Fruit fly (Drosophila melanogaster): Measurements from ENCODE around the gene obst-J.

Gene obst-J

DNA sequence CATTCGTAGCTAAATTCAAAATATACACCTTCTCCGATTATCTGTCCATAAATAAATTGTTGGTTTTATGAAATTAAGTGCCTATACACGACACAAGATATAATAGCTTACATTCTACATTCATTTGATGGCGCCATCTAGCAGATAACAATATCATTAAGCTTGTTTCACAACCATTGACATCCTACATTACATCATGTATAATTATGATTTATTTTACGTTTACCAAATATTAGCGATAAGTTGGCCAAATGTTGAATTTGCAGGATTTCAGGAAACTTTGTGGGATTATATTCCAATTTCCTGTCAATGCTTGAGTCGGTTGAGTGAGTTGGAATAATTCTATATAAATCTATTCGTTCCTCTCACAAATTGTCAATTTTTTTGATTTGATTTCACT lies 34.2 kb downstream of the obst-J start:
- no peak for TF ChIP-seq noc (tag; optimal IDR thresholded peaks at IDR 0.05)

DNA sequence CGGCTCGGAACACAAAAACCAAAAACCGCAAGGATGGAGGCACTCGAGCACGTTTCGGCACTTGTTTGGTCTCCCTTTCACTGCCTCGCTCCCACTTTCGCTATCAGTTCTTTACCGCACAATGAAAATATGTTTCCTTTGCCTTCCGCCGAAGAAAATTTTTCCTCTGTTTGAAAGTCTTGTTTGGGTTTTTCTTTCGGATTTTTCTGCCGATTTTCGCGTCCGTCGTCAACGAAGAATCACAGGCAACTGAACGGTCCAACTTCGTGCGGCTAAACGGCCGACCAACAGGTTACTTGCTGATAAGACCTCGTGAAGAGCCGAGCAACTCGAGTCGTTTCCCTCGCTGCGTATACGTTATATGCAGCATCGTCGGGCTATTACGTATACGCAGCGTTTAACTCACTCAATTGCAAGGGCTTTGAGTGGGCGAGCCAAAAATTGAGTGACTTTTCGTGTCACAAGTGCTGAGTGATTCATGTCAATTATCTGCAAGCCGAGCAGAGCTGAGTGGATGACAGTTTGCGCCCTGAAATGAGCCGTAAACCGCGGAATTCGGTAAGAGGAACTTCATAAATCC lies 42.7 kb downstream of the obst-J start, which contains the start of gene sNPF-R:
TSS of gene sNPF-R (minus strand) at position 253 of the 580 bp plus-strand sequence.
- no peak for TF ChIP-seq noc (tag; optimal IDR thresholded peaks at IDR 0.05)

DNA sequence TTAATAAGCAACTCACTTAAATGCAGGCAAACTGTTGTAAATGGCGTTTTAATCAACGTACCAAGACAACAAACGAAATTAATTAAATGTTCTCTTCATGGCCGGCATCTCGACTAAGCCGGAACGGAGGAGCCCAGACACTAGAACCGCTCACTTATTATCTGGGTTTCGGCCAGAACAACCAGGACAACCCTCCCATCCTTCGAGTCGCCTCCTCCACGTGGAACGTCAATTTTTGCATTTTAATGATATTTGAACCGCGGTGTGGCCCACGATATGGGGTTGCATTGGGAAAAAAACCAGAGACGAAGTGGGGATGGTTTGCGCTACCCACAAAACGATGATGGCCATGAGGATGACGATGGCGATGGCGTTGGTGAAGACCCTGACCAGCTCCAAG lies 46.5 kb downstream of the obst-J start:
- no peak for TF ChIP-seq noc (tag; optimal IDR thresholded peaks at IDR 0.05)
